Worm (Caenorhabditis elegans) whole organism, late embryonic: ENCODE results near the gene oac-22.

Experiments used
- C38D4.7 ChIP-seq: fragments of 200-800 bp; sonication (Bioruptor generic); optimal IDR thresholded peaks from 2 replicates; lab custom pipeline; 2018; ENCODE audit warnings: mild to moderate bottlenecking, missing genetic modification characterization, moderate library complexity, missing compliant biosample characterization
- F13H6.1 ChIP-seq: sonication (generic microtip); optimal IDR thresholded peaks from 2 replicates; lab custom pipeline; 2016; ENCODE audit warnings: missing genetic modification characterization, missing compliant biosample characterization
- ama-1 ChIP-seq: fragments of 150-350 bp; optimal IDR thresholded peaks from 2 replicates; lab custom pipeline; 2014
- ceh-6 ChIP-seq: fragments of 200-800 bp; sonication (Bioruptor generic); optimal IDR thresholded peaks from 2 replicates; lab custom pipeline; 2018; ENCODE audit warnings: mild to moderate bottlenecking, missing genetic modification characterization, missing compliant biosample characterization
- dve-1 ChIP-seq: sonication (generic microtip); optimal IDR thresholded peaks from 2 replicates; lab custom pipeline; 2017; ENCODE audit warnings: antibody characterized with exemption, mild to moderate bottlenecking, missing genetic modification characterization, missing compliant biosample characterization
- elt-2 ChIP-seq: sonication (generic microtip); optimal IDR thresholded peaks from 2 replicates; lab custom pipeline; 2016; ENCODE audit warnings: missing genetic modification reagents, missing genetic modification characterization, missing compliant biosample characterization
- hlh-8 ChIP-seq: sonication (generic microtip); optimal IDR thresholded peaks from 2 replicates; lab custom pipeline; 2016; ENCODE audit warnings: missing genotype, missing genetic modification characterization, missing compliant biosample characterization
- nfya-1 ChIP-seq: sonication (generic microtip); optimal IDR thresholded peaks from 2 replicates; lab custom pipeline; 2017; ENCODE audit warnings: missing genetic modification characterization, mild to moderate bottlenecking, missing compliant biosample characterization, antibody characterized with exemption, moderate library complexity
- pqm-1 ChIP-seq: sonication (generic microtip); optimal IDR thresholded peaks from 2 replicates; lab custom pipeline; 2016; ENCODE audit warnings: missing genetic modification characterization, missing compliant biosample characterization
- unc-55 ChIP-seq: sonication (generic microtip); optimal IDR thresholded peaks from 2 replicates; lab custom pipeline; 2017; ENCODE audit warnings: missing biosample characterization, missing genetic modification reagents, missing genetic modification characterization

DNA sequence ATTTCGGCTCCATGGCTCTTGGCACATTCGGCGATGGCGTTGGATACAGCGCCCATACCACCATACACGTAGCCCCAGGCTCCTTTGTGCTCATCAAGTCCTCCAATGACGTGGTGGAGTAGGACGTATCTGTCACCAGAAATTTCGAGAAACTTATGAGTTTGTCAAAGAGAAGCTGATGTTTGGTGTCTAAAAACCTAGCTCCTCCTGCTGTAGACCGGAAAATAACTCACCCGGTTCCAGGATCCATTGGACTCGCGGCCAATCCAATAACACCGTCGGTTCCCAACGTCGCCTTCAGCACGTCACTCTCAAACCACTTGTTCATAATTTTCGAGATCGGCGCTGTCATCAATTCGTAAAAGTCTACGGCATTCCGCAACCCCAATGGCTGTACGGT lies 8.5 kb upstream of the oac-22 start:
- TF ChIP-seq F13H6.1 (no peak), hlh-8 (tag; lab: Kevin White, UChicago) (no peak), nfya-1 (no peak), elt-2 (tag; lab: Kevin White, UChicago) (no peak), C38D4.7 (GFP tag; lab: Kevin White, UChicago) (no peak), unc-55 (no peak), pqm-1 (tag; lab: Kevin White, UChicago) (no peak), ceh-6 (GFP tag; lab: Kevin White, UChicago) (no peak), dve-1 (tag; lab: Kevin White, UChicago) (no peak), ama-1 (no peak)
